Worm (Caenorhabditis elegans) whole organism, late embryonic: ENCODE results near the gene srh-271.

Source experiments
- C08G9.2 ChIP-seq: sonication (generic microtip); optimal IDR thresholded peaks from 2 replicates; lab custom pipeline; 2016; ENCODE audit warnings: mild to moderate bottlenecking, missing genetic modification characterization, moderate library complexity, missing compliant biosample characterization
- C38D4.7 ChIP-seq: fragments of 200-800 bp; sonication (Bioruptor generic); optimal IDR thresholded peaks from 2 replicates; lab custom pipeline; 2018; ENCODE audit warnings: mild to moderate bottlenecking, missing genetic modification characterization, moderate library complexity, missing compliant biosample characterization
- F13H6.1 ChIP-seq: sonication (generic microtip); optimal IDR thresholded peaks from 2 replicates; lab custom pipeline; 2016; ENCODE audit warnings: missing genetic modification characterization, missing compliant biosample characterization
- T23F11.4 ChIP-seq: fragments of 200-800 bp; sonication (Bioruptor generic); optimal IDR thresholded peaks from 2 replicates; lab custom pipeline; 2018; ENCODE audit warnings: mild to moderate bottlenecking, missing genetic modification characterization, missing compliant biosample characterization
- ahr-1 ChIP-seq: sonication (generic microtip); optimal IDR thresholded peaks from 2 replicates; lab custom pipeline; 2016; ENCODE audit warnings: missing genetic modification characterization, missing compliant biosample characterization
- ama-1 ChIP-seq: fragments of 150-350 bp; optimal IDR thresholded peaks from 2 replicates; lab custom pipeline; 2014
- ceh-14 ChIP-seq: sonication (generic microtip); optimal IDR thresholded peaks from 2 replicates; lab custom pipeline; 2016; ENCODE audit warnings: missing genotype, missing genetic modification characterization, missing compliant biosample characterization
- ceh-19 ChIP-seq: fragments of 200-800 bp; sonication (Bioruptor generic); optimal IDR thresholded peaks from 2 replicates; lab custom pipeline; 2018; ENCODE audit warnings: mild to moderate bottlenecking, missing genetic modification characterization, missing compliant biosample characterization
- ceh-24 ChIP-seq: sonication (generic microtip); optimal IDR thresholded peaks from 2 replicates; lab custom pipeline; 2016; ENCODE audit warnings: mild to moderate bottlenecking, missing genetic modification characterization, missing compliant biosample characterization
- ceh-31 ChIP-seq: sonication (generic microtip); optimal IDR thresholded peaks from 2 replicates; lab custom pipeline; 2016; ENCODE audit warnings: missing genetic modification characterization, missing compliant biosample characterization
- ceh-34 ChIP-seq: sonication (generic microtip); optimal IDR thresholded peaks from 2 replicates; lab custom pipeline; 2016; ENCODE audit warnings: mild to moderate bottlenecking, missing genetic modification characterization, missing compliant biosample characterization
- ceh-9 ChIP-seq: sonication (generic microtip); optimal IDR thresholded peaks from 2 replicates; lab custom pipeline; 2016; ENCODE audit warnings: mild to moderate bottlenecking, missing genetic modification characterization, inconsistent platforms, missing compliant biosample characterization
- dmd-4 ChIP-seq: sonication (generic microtip); optimal IDR thresholded peaks from 2 replicates; lab custom pipeline; 2016; ENCODE audit warnings: borderline replicate concordance, missing genetic modification characterization, missing compliant biosample characterization
- dve-1 ChIP-seq: sonication (generic microtip); optimal IDR thresholded peaks from 2 replicates; lab custom pipeline; 2017; ENCODE audit warnings: antibody characterized with exemption, mild to moderate bottlenecking, missing genetic modification characterization, missing compliant biosample characterization
- eyg-1 ChIP-seq: sonication (generic microtip); optimal IDR thresholded peaks from 2 replicates; lab custom pipeline; 2016; ENCODE audit warnings: missing genotype, missing genetic modification characterization, missing compliant biosample characterization
- fkh-10 ChIP-seq: fragments of 150-350 bp; optimal IDR thresholded peaks from 2 replicates; lab custom pipeline; 2014; ENCODE audit warnings: missing biosample characterization, missing genetic modification reagents, missing genetic modification characterization
- fkh-6 ChIP-seq: sonication (generic microtip); optimal IDR thresholded peaks from 2 replicates; lab custom pipeline; 2016; ENCODE audit warnings: missing genetic modification characterization, missing compliant biosample characterization
- hlh-13 ChIP-seq: fragments of 200-800 bp; sonication (Bioruptor generic); optimal IDR thresholded peaks from 2 replicates; lab custom pipeline; 2018; ENCODE audit warnings: mild to moderate bottlenecking, missing genetic modification characterization, missing compliant biosample characterization
- hlh-15 ChIP-seq: sonication (generic microtip); optimal IDR thresholded peaks from 2 replicates; lab custom pipeline; 2016; ENCODE audit warnings: missing genetic modification characterization, missing compliant biosample characterization
- lim-6 ChIP-seq: sonication (generic microtip); optimal IDR thresholded peaks from 2 replicates; lab custom pipeline; 2016; ENCODE audit warnings: missing genetic modification characterization, missing compliant biosample characterization
- lin-11 ChIP-seq: fragments of 200-800 bp; sonication (Bioruptor generic); optimal IDR thresholded peaks from 2 replicates; lab custom pipeline; 2018; ENCODE audit warnings: mild to moderate bottlenecking, missing genetic modification characterization, missing compliant biosample characterization
- madf-2 ChIP-seq: sonication (generic microtip); optimal IDR thresholded peaks from 2 replicates; lab custom pipeline; 2017; ENCODE audit warnings: missing genetic modification characterization, missing compliant biosample characterization
- mec-3 ChIP-seq: sonication (generic microtip); optimal IDR thresholded peaks from 2 replicates; lab custom pipeline; 2016; ENCODE audit warnings: borderline replicate concordance, missing genetic modification characterization, missing compliant biosample characterization
- nhr-11 ChIP-seq: fragments of 150-350 bp; optimal IDR thresholded peaks from 2 replicates; lab custom pipeline; 2014; ENCODE audit warnings: missing biosample characterization, missing genetic modification characterization
- odd-2 ChIP-seq: sonication (generic microtip); optimal IDR thresholded peaks from 2 replicates; lab custom pipeline; 2017; ENCODE audit warnings: antibody characterized with exemption, mild to moderate bottlenecking, missing genetic modification characterization, missing compliant biosample characterization
- pag-3 ChIP-seq: sonication (generic microtip); optimal IDR thresholded peaks from 2 replicates; lab custom pipeline; 2016; ENCODE audit warnings: missing compliant biosample characterization, missing genetic modification characterization, borderline replicate concordance
- pat-9 ChIP-seq: fragments of 200-800 bp; sonication (Bioruptor generic); optimal IDR thresholded peaks from 2 replicates; lab custom pipeline; 2018; ENCODE audit warnings: mild to moderate bottlenecking, missing genetic modification characterization, moderate library complexity, missing compliant biosample characterization
- pha-2 ChIP-seq: sonication (generic microtip); optimal IDR thresholded peaks from 2 replicates; lab custom pipeline; 2017; ENCODE audit warnings: mild to moderate bottlenecking, missing genetic modification characterization, missing compliant biosample characterization
- pqm-1 ChIP-seq: sonication (generic microtip); optimal IDR thresholded peaks from 2 replicates; lab custom pipeline; 2016; ENCODE audit warnings: missing genetic modification characterization, missing compliant biosample characterization
- pros-1 ChIP-seq: fragments of 150-350 bp; optimal IDR thresholded peaks from 2 replicates; lab custom pipeline; 2014; ENCODE audit warnings: missing biosample characterization, missing genetic modification reagents, missing genetic modification characterization
- rnt-1 ChIP-seq: sonication (generic microtip); optimal IDR thresholded peaks from 2 replicates; lab custom pipeline; 2016; ENCODE audit warnings: missing genetic modification characterization, missing compliant biosample characterization
- sox-2 ChIP-seq: fragments of 200-800 bp; sonication (Bioruptor generic); IDR thresholded peaks from 2 replicates; pipeline ENCODE4 v1.3.6; 2022; ENCODE audit warnings: missing genetic modification reagents, missing genetic modification characterization, missing compliant biosample characterization
- syd-9 ChIP-seq: sonication (generic microtip); optimal IDR thresholded peaks from 2 replicates; lab custom pipeline; 2016; ENCODE audit warnings: mild to moderate bottlenecking, missing genetic modification characterization, moderate library complexity, missing compliant biosample characterization
- unc-42 ChIP-seq: sonication (generic microtip); optimal IDR thresholded peaks from 2 replicates; lab custom pipeline; 2016; ENCODE audit warnings: missing genotype, missing genetic modification characterization, missing compliant biosample characterization
- unc-86 ChIP-seq: sonication (generic microtip); optimal IDR thresholded peaks from 2 replicates; lab custom pipeline; 2016; ENCODE audit warnings: missing genetic modification characterization, missing compliant biosample characterization
- zip-5 ChIP-seq: sonication (generic microtip); optimal IDR thresholded peaks from 2 replicates; lab custom pipeline; 2016; ENCODE audit warnings: missing genetic modification characterization, missing compliant biosample characterization
- ztf-16 ChIP-seq: sonication (generic microtip); optimal IDR thresholded peaks from 2 replicates; lab custom pipeline; 2017; ENCODE audit warnings: missing genetic modification characterization, missing compliant biosample characterization

Gene srh-271

DNA sequence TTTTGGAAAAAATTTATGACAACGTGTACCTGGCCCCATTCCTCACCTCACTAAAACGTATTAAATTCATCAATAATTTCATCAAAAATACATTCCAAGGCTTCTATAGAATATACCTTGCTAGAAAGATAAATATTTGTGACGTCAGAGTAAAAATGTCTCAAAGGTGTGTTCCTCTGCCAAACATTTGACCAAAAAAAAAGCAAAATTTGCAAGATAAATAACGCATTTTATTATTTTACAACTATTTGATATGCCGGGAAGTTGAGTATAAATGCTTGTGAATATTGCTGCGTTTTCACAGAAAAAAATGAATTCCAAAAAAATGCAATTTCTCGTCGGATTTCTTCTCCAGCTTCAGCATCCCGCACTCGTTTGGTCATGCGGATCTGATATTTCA lies 41.2 kb downstream of the srh-271 start, which contains the start of gene C29G2.3:
TSS of gene C29G2.3 (plus strand) at position 301 of the 400 bp plus-strand sequence.
- TF ChIP-seq ceh-31 (tag; lab: Kevin White, UChicago) = no peak
- no peak for TF ChIP-seq madf-2 (tag; lab: Kevin White, UChicago)
- no peak for TF ChIP-seq nhr-11
- TF ChIP-seq pat-9 (tag; lab: Kevin White, UChicago) = no peak
- TF ChIP-seq unc-42 (tag; lab: Kevin White, UChicago) = no peak
- TF ChIP-seq rnt-1 (tag; lab: Kevin White, UChicago) = no peak
- TF ChIP-seq ztf-16 (tag; lab: Kevin White, UChicago) = no peak
- no peak for TF ChIP-seq odd-2 (tag; lab: Kevin White, UChicago)
- TF ChIP-seq, all 69 proteins: peak for 0

ce11 chrV:2577603-2578002 lies 44.2 kb downstream of the srh-271 start, which contains the start of gene srt-4:
Gene srt-4 (plus strand): TSS chrV:2577903.
- TF ChIP-seq ama-1 (no peak), ceh-14 (tag; lab: Kevin White, UChicago) (no peak), odd-2 (tag; lab: Kevin White, UChicago) (no peak), mec-3 (tag; lab: Kevin White, UChicago) (no peak), hlh-13 (GFP tag; lab: Kevin White, UChicago) (no peak), syd-9 (tag; lab: Kevin White, UChicago) (no peak), pat-9 (tag; lab: Kevin White, UChicago) (no peak), fkh-10 (GFP tag; lab: Kevin White, UChicago) (no peak), T23F11.4 (GFP tag; lab: Kevin White, UChicago) (no peak), C38D4.7 (GFP tag; lab: Kevin White, UChicago) (no peak), C08G9.2 (tag; lab: Kevin White, UChicago) (no peak), ahr-1 (tag; lab: Kevin White, UChicago) (no peak), dmd-4 (tag; lab: Kevin White, UChicago) (no peak), dve-1 (tag; lab: Kevin White, UChicago) (no peak), pqm-1 (tag; lab: Kevin White, UChicago) (no peak), sox-2 (no peak), pros-1 (tag; lab: Kevin White, UChicago) (no peak), F13H6.1 (tag; lab: Kevin White, UChicago) (no peak), unc-42 (tag; lab: Kevin White, UChicago) (no peak), pag-3 (tag; lab: Kevin White, UChicago) (no peak)
- TF ChIP-seq, all 69 proteins: peak for 0

DNA sequence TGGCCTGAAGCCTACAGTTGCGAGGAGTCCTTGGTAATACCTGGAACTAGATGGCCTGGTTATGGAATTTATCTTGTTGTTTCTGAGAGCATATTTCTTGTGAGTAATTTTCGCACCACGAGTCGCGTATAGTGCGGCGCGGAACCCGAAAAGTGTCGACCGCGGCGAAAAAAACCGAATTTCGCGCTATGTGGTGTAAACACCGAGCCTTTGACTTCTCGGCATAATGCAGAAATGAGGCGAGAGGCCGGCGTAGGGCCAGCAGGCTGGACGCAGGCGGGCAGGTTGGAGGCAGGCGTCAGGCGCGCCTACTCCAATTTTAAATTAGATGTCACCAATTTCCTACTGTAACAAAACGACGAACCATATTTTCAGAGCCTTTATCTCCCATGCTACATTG lies 46.1 kb downstream of the srh-271 start:
- TF ChIP-seq ama-1 (no peak), ceh-19 (no peak), lim-6 (no peak), mec-3 (tag; lab: Kevin White, UChicago) (no peak), T23F11.4 (GFP tag; lab: Kevin White, UChicago) (no peak)

- TF ChIP-seq C38D4.7 (GFP tag; lab: Kevin White, UChicago) (no peak), ceh-31 (tag; lab: Kevin White, UChicago) (no peak), pha-2 (tag; lab: Kevin White, UChicago) (no peak), eyg-1 (tag; lab: Kevin White, UChicago) (no peak), hlh-15 (tag; lab: Kevin White, UChicago) (no peak), dve-1 (tag; lab: Kevin White, UChicago) (no peak), madf-2 (tag; lab: Kevin White, UChicago) (no peak), ceh-24 (tag; lab: Kevin White, UChicago) (no peak), ceh-34 (tag; lab: Kevin White, UChicago) (no peak), fkh-6 (tag; lab: Kevin White, UChicago) (no peak), unc-86 (tag; lab: Kevin White, UChicago) (no peak), ceh-9 (tag; lab: Kevin White, UChicago) (no peak), odd-2 (tag; lab: Kevin White, UChicago) (no peak), lin-11 (no peak), ama-1 (no peak), zip-5 (tag; lab: Kevin White, UChicago) (no peak)
Observed at ce11 chrV:2573881-2574280, 47.9 kb downstream of the srh-271 start, which contains the start of gene nhr-290. Gene nhr-290 (plus strand): TSS chrV:2574181.
